Fruit fly (Drosophila melanogaster): Measurements from ENCODE around the gene PK2-R1.

The PK2-R1 gene

DNA sequence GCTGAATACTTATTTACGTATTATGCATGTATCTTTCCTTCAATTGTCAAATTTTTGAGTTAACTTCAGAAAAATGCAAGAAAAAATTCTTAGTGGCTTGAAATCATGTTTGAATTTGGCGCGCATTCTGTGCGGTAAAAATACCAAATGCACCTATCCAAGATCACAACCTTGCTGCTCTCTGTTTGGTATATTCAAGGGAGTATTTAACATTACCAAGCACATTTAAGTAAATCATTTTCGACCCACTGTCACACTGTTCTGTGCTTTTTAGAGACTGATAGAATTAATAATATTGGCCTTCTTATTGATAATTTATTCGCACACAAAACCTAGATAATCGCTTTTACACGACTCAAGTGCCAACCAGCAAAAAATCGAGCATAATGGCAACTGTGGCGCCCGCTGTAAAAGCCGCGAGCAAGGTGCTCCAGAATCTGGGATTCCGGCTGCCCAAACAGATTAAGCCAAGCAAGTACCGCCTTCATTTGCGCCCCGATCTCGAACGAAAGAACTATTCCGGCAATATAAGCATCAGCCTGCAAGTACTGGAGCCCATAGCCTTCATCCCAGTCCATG, 28.9 kb upstream of the PK2-R1 start:
- TF ChIP-seq CG12605 (GFP tag; IDR thresholded peaks at IDR 0.05) = no peak
- TF ChIP-seq CG15710 (tag; optimal IDR thresholded peaks at IDR 0.05) = no peak
- no peak for TF ChIP-seq D1 (tag; optimal IDR thresholded peaks at IDR 0.05)
- TF ChIP-seq CG10348 (GFP tag; IDR thresholded peaks at IDR 0.05) = no peak
- no peak for TF ChIP-seq CG8159 (tag; optimal IDR thresholded peaks at IDR 0.05)
- TF ChIP-seq CG9948 (tag; optimal IDR thresholded peaks at IDR 0.05) = no peak
- TF ChIP-seq CG32121 (GFP tag; IDR thresholded peaks at IDR 0.05) = no peak

DNA sequence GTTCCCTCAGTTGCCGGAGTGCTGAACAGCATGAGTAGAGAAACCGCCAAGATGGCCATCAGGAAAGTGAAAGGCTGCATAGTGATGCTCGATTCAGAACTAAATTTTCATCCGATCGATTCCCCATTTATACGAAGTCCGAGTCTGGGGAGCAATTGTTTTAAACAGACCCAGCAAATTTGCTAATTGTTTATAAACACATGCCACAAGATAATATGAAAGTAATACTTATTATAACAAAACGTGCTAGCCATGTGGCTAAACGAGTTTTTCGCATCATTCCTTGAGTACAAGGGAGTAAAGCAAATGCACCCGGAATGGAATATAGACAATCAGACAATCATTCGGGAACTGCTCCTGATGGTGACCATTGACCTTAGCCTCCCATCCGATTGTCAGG, 25.0 kb upstream of the PK2-R1 start, which contains the start of gene CG44142:
CG44142 (minus strand) TSS at position 101 of the 400 bp plus-strand sequence.
- no peak for TF ChIP-seq CG8159 (tag; optimal IDR thresholded peaks at IDR 0.05)

dm6 chr3R:13319170-13319569, 19.0 kb upstream of the PK2-R1 start, which contains the start of gene CG45080:
Gene CG45080, minus strand, starts transcription at chr3R:13319270.
- TF ChIP-seq CG14655 (GFP tag; optimal IDR thresholded peaks at IDR 0.05) (no peak), rn (GFP tag; IDR thresholded peaks at IDR 0.05) (no peak), CG8159 (tag; optimal IDR thresholded peaks at IDR 0.05) (no peak), CG9948 (tag; optimal IDR thresholded peaks at IDR 0.05) (no peak), Snoo (tag; optimal IDR thresholded peaks at IDR 0.05) (no peak), D1 (tag; optimal IDR thresholded peaks at IDR 0.05) (no peak), CG15710 (tag; optimal IDR thresholded peaks at IDR 0.05) (no peak), CG12605 (GFP tag; IDR thresholded peaks at IDR 0.05) (no peak), Ets98B (GFP tag; IDR thresholded peaks at IDR 0.05) (no peak), CG4496 (GFP tag; IDR thresholded peaks at IDR 0.05) (no peak), Pif1A (GFP tag; optimal IDR thresholded peaks at IDR 0.05) (no peak), Pif1B (GFP tag; optimal IDR thresholded peaks at IDR 0.05) (no peak), CG8301 (tag; optimal IDR thresholded peaks at IDR 0.05) (no peak), CG10348 (GFP tag; IDR thresholded peaks at IDR 0.05) (no peak), CG17806 (tag; optimal IDR thresholded peaks at IDR 0.05) (no peak), EcR (GFP tag; optimal IDR thresholded peaks at IDR 0.05) (no peak), fd96Ca (GFP tag; IDR thresholded peaks at IDR 0.05) (no peak), CG13204 (GFP tag; optimal IDR thresholded peaks at IDR 0.05) (no peak), CG32121 (GFP tag; IDR thresholded peaks at IDR 0.05) (no peak), CG34367 (tag; optimal IDR thresholded peaks at IDR 0.05) (no peak)

- TF ChIP-seq gl (tag; optimal IDR thresholded peaks at IDR 0.05) (no peak), Pif1A (GFP tag; optimal IDR thresholded peaks at IDR 0.05) (peak; percentile 20), Pif1B (GFP tag; optimal IDR thresholded peaks at IDR 0.05) (no peak), fd96Ca (GFP tag; IDR thresholded peaks at IDR 0.05) (no peak), CG4496 (GFP tag; IDR thresholded peaks at IDR 0.05) (peak; percentile 76; the same call in 2 of the 3 replicates), CG14655 (GFP tag; optimal IDR thresholded peaks at IDR 0.05) (no peak)
These were observed 18.3 kb upstream of the PK2-R1 start for dm6 chr3R:13319873-13320272.

- TF ChIP-seq Ets98B (GFP tag; IDR thresholded peaks at IDR 0.05) = no peak
- TF ChIP-seq CG15710 (tag; optimal IDR thresholded peaks at IDR 0.05) = no peak
- TF ChIP-seq Snoo (tag; optimal IDR thresholded peaks at IDR 0.05) = no peak
- no peak for TF ChIP-seq Pif1B (GFP tag; optimal IDR thresholded peaks at IDR 0.05)
- no peak for TF ChIP-seq CG34367 (tag; optimal IDR thresholded peaks at IDR 0.05)
- no peak for TF ChIP-seq CG9948 (tag; optimal IDR thresholded peaks at IDR 0.05)
- no peak for TF ChIP-seq CG8159 (tag; optimal IDR thresholded peaks at IDR 0.05)
- no peak for TF ChIP-seq gl (tag; optimal IDR thresholded peaks at IDR 0.05)
- no peak for TF ChIP-seq CG13204 (GFP tag; optimal IDR thresholded peaks at IDR 0.05)
- no peak for TF ChIP-seq Pif1A (GFP tag; optimal IDR thresholded peaks at IDR 0.05)
- no peak for TF ChIP-seq CG14655 (GFP tag; optimal IDR thresholded peaks at IDR 0.05)
- TF ChIP-seq rn (GFP tag; IDR thresholded peaks at IDR 0.05) = no peak
- TF ChIP-seq CG8301 (tag; optimal IDR thresholded peaks at IDR 0.05) = no peak
- TF ChIP-seq fd96Ca (GFP tag; IDR thresholded peaks at IDR 0.05) = no peak
- TF ChIP-seq CG10348 (GFP tag; IDR thresholded peaks at IDR 0.05) = no peak
These were observed 5.1 kb upstream of the PK2-R1 start for dm6 chr3R:13333031-13333430.

DNA sequence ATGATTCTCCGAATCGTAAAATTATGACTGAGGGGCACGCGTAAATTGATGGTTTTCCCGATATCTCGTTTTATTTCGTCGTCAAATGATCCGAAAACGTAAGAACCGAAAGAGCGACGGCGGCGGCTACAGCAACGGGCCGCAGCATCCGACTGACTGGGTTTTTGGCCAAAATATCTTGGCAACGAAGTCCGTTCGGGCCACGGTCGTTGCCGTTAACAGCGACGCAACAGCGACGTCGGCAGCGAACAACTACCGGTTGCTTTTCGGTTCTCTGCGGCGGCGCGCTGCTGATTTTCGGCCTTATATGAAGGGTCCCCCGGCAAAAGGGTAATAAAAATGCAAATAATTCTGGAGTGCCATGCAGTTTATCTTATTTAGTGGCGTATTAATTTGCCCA, 4.1 kb upstream of the PK2-R1 start, which contains the start of gene PK2-R2:
PK2-R2 (minus strand) TSS at position 160 of the 400 bp plus-strand sequence.
- no peak for TF ChIP-seq CG4496 (GFP tag; IDR thresholded peaks at IDR 0.05)
- TF ChIP-seq CG8301 (tag; optimal IDR thresholded peaks at IDR 0.05) = no peak
- TF ChIP-seq CG34367 (tag; optimal IDR thresholded peaks at IDR 0.05) = no peak
- TF ChIP-seq EcR (GFP tag; optimal IDR thresholded peaks at IDR 0.05) = no peak
- TF ChIP-seq Pif1B (GFP tag; optimal IDR thresholded peaks at IDR 0.05) = no peak
- TF ChIP-seq CG17806 (tag; optimal IDR thresholded peaks at IDR 0.05) = no peak
- TF ChIP-seq CG12605 (GFP tag; IDR thresholded peaks at IDR 0.05) = no peak
- TF ChIP-seq fd96Ca (GFP tag; IDR thresholded peaks at IDR 0.05) = no peak
- no peak for TF ChIP-seq CG8159 (tag; optimal IDR thresholded peaks at IDR 0.05)
- TF ChIP-seq rn (GFP tag; IDR thresholded peaks at IDR 0.05) = no peak
- TF ChIP-seq Pif1A (GFP tag; optimal IDR thresholded peaks at IDR 0.05) = no peak

dm6 chr3R:13353373-13353772, 15.2 kb downstream of the PK2-R1 start, which contains the start of gene mthl12:
Gene mthl12, plus strand, starts transcription at chr3R:13353673.
- TF ChIP-seq Ets98B (GFP tag; IDR thresholded peaks at IDR 0.05) (no peak), CG8301 (tag; optimal IDR thresholded peaks at IDR 0.05) (no peak), CG8159 (tag; optimal IDR thresholded peaks at IDR 0.05) (no peak), gl (tag; optimal IDR thresholded peaks at IDR 0.05) (no peak), CG34367 (tag; optimal IDR thresholded peaks at IDR 0.05) (no peak), Pif1B (GFP tag; optimal IDR thresholded peaks at IDR 0.05) (no peak), CG17806 (tag; optimal IDR thresholded peaks at IDR 0.05) (no peak), Snoo (tag; optimal IDR thresholded peaks at IDR 0.05) (no peak), CG15710 (tag; optimal IDR thresholded peaks at IDR 0.05) (no peak), CG13204 (GFP tag; optimal IDR thresholded peaks at IDR 0.05) (no peak), rn (GFP tag; IDR thresholded peaks at IDR 0.05) (no peak)
